Worm (Caenorhabditis elegans) whole organism, dauer: ENCODE data around the gene W02D7.8.

Experiments
- unc-62 ChIP-seq: sonication (generic microtip); optimal IDR thresholded peaks from 2 replicates; lab custom pipeline; 2017; ENCODE audit warnings: missing biosample characterization, missing genetic modification reagents, missing genetic modification characterization

The W02D7.8 gene

DNA sequence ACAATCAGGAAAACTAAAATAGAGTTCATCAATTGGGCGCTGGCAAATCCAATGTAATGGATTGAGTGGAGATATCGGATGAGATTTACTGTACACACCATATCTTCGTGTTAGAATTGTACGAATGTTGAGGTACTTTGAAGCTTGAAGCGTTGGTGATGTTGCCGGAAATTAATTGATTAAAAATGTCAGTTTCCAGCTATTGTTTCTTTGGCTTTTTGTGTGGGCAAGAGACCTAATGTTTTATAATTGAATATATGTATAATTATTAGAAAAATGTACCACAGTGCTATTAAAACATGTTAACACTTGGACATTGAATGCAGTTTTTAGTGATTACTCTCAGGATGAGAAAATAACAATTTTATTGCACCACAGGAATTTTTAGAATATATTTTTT lies 27.4 kb downstream of the W02D7.8 start, which contains the start of gene str-136:
TSS of gene str-136 (minus strand) at position 101 of the 400 bp plus-strand sequence.
- no peak for TF ChIP-seq unc-62 (GFP tag; lab: Kevin White, UChicago)

DNA sequence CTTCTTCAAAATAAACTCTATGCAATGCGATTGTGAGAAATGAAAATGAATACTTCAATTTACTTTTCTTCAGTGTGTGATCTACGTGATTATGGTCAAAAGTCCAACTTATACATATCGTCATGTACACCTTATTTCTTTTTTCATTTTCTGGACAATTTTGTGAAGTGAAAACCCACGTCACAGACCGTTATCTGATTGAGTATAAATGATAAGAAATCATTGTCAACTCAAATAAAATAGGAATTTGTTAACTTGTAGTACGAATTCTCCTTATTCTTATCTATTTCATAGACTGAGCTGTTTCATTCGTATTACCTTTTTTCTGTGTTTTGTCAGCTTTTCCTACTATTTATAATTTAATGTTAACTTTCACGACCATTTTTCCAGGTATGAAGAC lies 34.3 kb downstream of the W02D7.8 start, which contains the start of gene asp-5:
TSS of gene asp-5 (plus strand) at position 391 of the 400 bp plus-strand sequence.
- TF ChIP-seq unc-62 (GFP tag; lab: Kevin White, UChicago), result no peak

- no peak for TF ChIP-seq unc-62 (GFP tag; lab: Kevin White, UChicago)
These were observed 34.9 kb downstream of the W02D7.8 start for ce11 chrV:8271395-8271794.

DNA sequence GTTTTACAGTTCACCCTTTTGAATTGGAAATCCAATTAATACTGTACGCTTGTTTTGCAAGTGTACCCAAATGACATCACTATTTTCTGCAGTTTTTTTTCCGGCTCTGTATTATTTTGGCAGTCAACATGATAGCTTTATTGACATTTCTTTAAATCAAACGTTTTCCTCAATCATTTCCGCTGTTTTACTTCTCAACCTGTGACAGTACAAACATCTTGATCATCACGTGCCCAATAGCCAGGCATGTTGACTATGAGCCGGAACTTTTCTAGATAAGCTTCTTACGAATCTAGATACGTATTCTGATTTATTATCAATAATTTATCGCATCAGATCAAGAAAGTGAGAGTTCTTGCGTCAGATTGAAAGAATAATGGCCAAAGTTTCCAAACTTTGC lies 36.4 kb downstream of the W02D7.8 start:
- no peak for TF ChIP-seq unc-62 (GFP tag; lab: Kevin White, UChicago)

- no peak for TF ChIP-seq unc-62 (GFP tag; lab: Kevin White, UChicago)
These were observed 37.4 kb downstream of the W02D7.8 start, which contains the start of the genes asp-6 and asp-12 for ce11 chrV:8268902-8269301. asp-6 (minus strand) TSS chrV:8268937. asp-12 (plus strand) TSS chrV:8269210.

DNA sequence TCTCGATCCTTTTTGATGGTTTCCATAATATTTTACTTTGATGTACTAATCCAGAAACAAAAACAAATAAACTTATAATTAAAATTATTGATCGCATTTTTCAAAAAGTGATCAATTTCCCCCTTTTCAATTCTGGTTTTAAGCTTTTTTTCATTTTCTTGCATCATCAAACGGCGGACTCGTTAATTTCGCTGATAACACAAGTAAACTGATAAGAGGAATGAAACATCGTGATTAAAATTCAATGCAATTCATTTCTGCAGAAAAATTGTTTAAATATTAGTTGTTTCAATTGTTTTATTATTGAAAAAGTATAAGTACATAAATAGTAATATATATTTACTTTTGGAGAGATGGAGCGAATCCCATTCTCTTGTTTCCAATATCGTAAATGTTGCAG lies 39.0 kb downstream of the W02D7.8 start:
- TF ChIP-seq unc-62 (GFP tag; lab: Kevin White, UChicago), result no peak

- TF ChIP-seq unc-62 (GFP tag; lab: Kevin White, UChicago), result no peak
These were observed 40.0 kb downstream of the W02D7.8 start, which contains the start of gene F21F8.5 for ce11 chrV:8266232-8266631. F21F8.5 (minus strand) TSS chrV:8266332.

DNA sequence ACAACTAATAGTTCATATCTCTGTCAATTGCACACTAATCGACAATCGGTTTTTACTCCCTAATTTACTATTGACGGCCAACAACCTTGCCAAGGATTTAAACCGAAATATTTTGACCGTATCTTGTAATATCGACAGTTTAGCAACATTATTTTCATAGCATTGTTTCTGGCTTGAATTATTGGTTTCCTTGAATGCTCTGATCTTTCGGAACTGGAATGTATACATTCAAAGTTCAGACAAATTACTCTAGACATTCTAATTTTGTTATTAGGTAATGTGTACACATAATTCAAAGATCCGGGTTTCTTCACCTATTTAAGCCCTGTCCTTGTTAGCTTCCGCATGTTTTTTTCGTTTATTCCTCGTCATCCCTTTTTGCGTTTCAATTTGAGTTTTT lies 42.3 kb downstream of the W02D7.8 start, which contains the start of gene C16D9.9:
TSS of gene C16D9.9 (plus strand) at position 301 of the 400 bp plus-strand sequence.
- TF ChIP-seq unc-62 (GFP tag; lab: Kevin White, UChicago), result no peak

ce11 chrV:8263466-8263865 lies 42.8 kb downstream of the W02D7.8 start, which contains the start of gene C16D9.8:
C16D9.8 (minus strand) TSS chrV:8263566.
- no peak for TF ChIP-seq unc-62 (GFP tag; lab: Kevin White, UChicago)

DNA sequence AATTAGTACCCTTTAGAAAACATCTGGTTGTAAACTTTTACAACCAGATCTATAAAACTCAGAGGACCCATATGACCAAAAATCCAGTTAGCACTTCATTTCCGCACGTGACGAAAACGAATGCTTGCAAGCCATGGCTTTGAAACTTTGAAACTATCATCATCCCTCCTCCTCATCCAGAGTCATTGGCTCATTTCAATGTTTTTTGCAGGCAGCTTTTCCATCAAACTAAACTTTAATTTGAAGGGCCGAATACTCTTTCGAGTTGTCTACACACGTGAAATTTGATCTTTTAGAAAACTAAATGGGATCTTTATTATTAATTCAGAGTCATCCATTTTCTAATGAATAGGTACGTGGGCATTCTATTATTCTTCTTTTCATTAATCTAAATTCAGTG lies 44.1 kb downstream of the W02D7.8 start:
- no peak for TF ChIP-seq unc-62 (GFP tag; lab: Kevin White, UChicago)

ce11 chrV:8259016-8259415 lies 47.2 kb downstream of the W02D7.8 start, which contains the start of gene C16D9.1:
C16D9.1 (plus strand) TSS chrV:8259316.
- no peak for TF ChIP-seq unc-62 (GFP tag; lab: Kevin White, UChicago)
